Worm (Caenorhabditis elegans) whole organism, midembryonic: ENCODE results near the gene pkd-2.

ENCODE experiments used
- T22C8.4 ChIP-seq: fragments of 200-800 bp; sonication (Bioruptor generic); IDR thresholded peaks from 2 replicates; pipeline ENCODE4 v1.3.6; 2022; ENCODE audit warnings: missing genetic modification characterization, missing compliant biosample characterization
- cog-1 ChIP-seq: sonication (generic microtip); optimal IDR thresholded peaks from 2 replicates; lab custom pipeline; 2016; ENCODE audit warnings: missing genetic modification characterization, missing compliant biosample characterization
- flt-1 ChIP-seq: fragments of 200-800 bp; sonication (Bioruptor generic); IDR thresholded peaks from 2 replicates; pipeline ENCODE4 v1.3.6; 2022; ENCODE audit warnings: missing genetic modification characterization, missing compliant biosample characterization
- klf-2 ChIP-seq: fragments of 200-800 bp; sonication (Bioruptor generic); conservative IDR thresholded peaks from 2 replicates; pipeline ENCODE4 v1.3.6; 2022; ENCODE audit warnings: missing genetic modification reagents, missing genetic modification characterization, missing compliant biosample characterization
- med-1 ChIP-seq: sonication (generic microtip); optimal IDR thresholded peaks from 2 replicates; lab custom pipeline; 2017; ENCODE audit warnings: missing genetic modification characterization, mild to moderate bottlenecking, missing compliant biosample characterization, antibody characterized with exemption, missing genetic modification reagents; ENCODE audit not compliant: insufficient read depth
- ref-1 ChIP-seq: fragments of 200-800 bp; sonication (Bioruptor generic); conservative IDR thresholded peaks from 2 replicates; pipeline ENCODE4 v1.3.6; 2022; ENCODE audit warnings: missing genetic modification reagents, missing genetic modification characterization, missing compliant biosample characterization
- tab-1 ChIP-seq: fragments of 200-800 bp; sonication (Bioruptor generic); IDR thresholded peaks from 2 replicates; pipeline ENCODE4 v1.3.6; 2022; ENCODE audit warnings: missing genetic modification characterization, missing compliant biosample characterization
- ztf-23 ChIP-seq: fragments of 200-800 bp; sonication (Bioruptor generic); IDR thresholded peaks from 2 replicates; pipeline ENCODE4 v1.3.6; 2022; ENCODE audit warnings: missing genetic modification reagents, missing genetic modification characterization, missing compliant biosample characterization
- ztf-29 ChIP-seq: fragments of 200-800 bp; sonication (Bioruptor generic); IDR thresholded peaks from 2 replicates; pipeline ENCODE4 v1.3.6; 2022; ENCODE audit warnings: missing genetic modification reagents, missing genetic modification characterization, missing compliant biosample characterization

DNA sequence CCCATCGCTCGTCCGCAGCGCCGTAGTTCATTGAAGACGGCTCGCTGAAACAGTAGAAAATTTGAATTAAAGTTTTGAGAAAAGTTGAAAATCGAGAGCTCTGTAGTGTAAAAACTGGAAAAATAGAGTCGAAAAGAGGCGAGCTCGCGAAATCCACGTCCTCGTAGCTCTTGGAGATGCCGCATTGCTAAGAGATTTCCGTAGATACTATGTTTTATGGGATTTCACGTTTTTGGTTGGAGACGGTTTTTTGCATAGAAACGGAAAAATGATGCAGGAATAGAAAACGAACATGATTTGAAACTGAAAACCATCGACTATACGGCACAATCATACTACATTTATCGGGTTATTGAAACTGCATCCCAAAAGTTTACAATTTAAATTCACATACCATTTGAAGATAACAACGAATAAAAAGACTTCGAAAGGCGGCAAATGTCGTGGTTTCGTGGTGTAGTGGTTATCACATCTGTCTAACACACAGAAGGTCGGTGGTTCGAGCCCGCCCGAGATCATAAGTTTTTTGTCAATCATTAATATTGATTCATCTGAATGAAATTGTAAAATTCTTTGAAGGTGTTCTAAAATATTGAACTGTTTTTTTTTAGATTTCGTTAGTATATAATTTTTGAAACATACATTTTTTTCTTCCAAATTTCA, at the start of gene pkd-2:
- no peak for TF ChIP-seq med-1 (GFP tag; lab: Kevin White, UChicago)
- TF ChIP-seq ztf-23 (GFP tag; lab: Robert Waterston, UW), result no peak
- TF ChIP-seq T22C8.4 (GFP tag; lab: Robert Waterston, UW), result no peak
- no peak for TF ChIP-seq tab-1
- TF ChIP-seq ztf-29 (GFP tag; lab: Robert Waterston, UW), result no peak
- TF ChIP-seq flt-1 (GFP tag; lab: Robert Waterston, UW), result no peak
- no peak for TF ChIP-seq cog-1
- no peak for TF ChIP-seq ref-1 (GFP tag; lab: Robert Waterston, UW)
- TF ChIP-seq klf-2 (GFP tag; lab: Robert Waterston, UW), result no peak
